Worm (Caenorhabditis elegans) whole organism, young adult: ENCODE measurements around the gene cts-1.

Source experiments
- B0035.1 ChIP-seq: sonication (generic microtip); optimal IDR thresholded peaks from 2 replicates; lab custom pipeline; 2016; ENCODE audit warnings: missing genetic modification characterization, mild to moderate bottlenecking, missing compliant biosample characterization, missing genotype, missing genetic modification reagents
- F22D6.2 ChIP-seq: sonication (generic microtip); optimal IDR thresholded peaks from 2 replicates; lab custom pipeline; 2016; ENCODE audit warnings: mild to moderate bottlenecking, missing genetic modification characterization, missing compliant biosample characterization
- F49E8.2 ChIP-seq: sonication (generic microtip); optimal IDR thresholded peaks from 3 replicates; lab custom pipeline; 2017; ENCODE audit warnings: missing genetic modification characterization, mild to moderate bottlenecking, missing compliant biosample characterization, antibody characterized with exemption, moderate library complexity; ENCODE audit not compliant: insufficient read depth
- Y53F4B.3 ChIP-seq: fragments of 200-800 bp; sonication (Bioruptor generic); IDR thresholded peaks from 2 replicates; pipeline ENCODE4 v1.3.6; 2022; ENCODE audit warnings: missing genetic modification reagents, missing genetic modification characterization, missing compliant biosample characterization
- akir-1 ChIP-seq: fragments of 200-800 bp; sonication (Bioruptor generic); optimal IDR thresholded peaks from 2 replicates; lab custom pipeline; 2018; ENCODE audit warnings: mild to moderate bottlenecking, missing genetic modification characterization, moderate library complexity, missing compliant biosample characterization
- atf-7 ChIP-seq: sonication (generic microtip); optimal IDR thresholded peaks from 2 replicates; lab custom pipeline; 2017; ENCODE audit warnings: mild to moderate bottlenecking, missing genetic modification characterization, missing compliant biosample characterization
- attf-5 ChIP-seq: fragments of 200-800 bp; sonication (Bioruptor generic); optimal IDR thresholded peaks from 2 replicates; lab custom pipeline; 2018; ENCODE audit warnings: mild to moderate bottlenecking, missing genetic modification characterization, missing compliant biosample characterization
- bed-1 ChIP-seq: fragments of 200-800 bp; sonication (Bioruptor generic); IDR thresholded peaks from 2 replicates; pipeline ENCODE4 v1.3.6; 2022; ENCODE audit warnings: missing genetic modification reagents, missing genetic modification characterization, missing compliant biosample characterization
- cebp-1 ChIP-seq, 2 experiments: fragments of 200-800 bp in 1 of 2; sonication (Bioruptor generic) in 1 of 2; sonication (generic microtip) in 1 of 2; IDR thresholded peaks in 1 of 2; optimal IDR thresholded peaks in 1 of 2; 2 replicates each; pipeline versions ENCODE4 v1.3.6 to Lab custom; 2017 to 2022; ENCODE audit warnings: missing compliant biosample characterization in 2 of 2, missing genetic modification characterization in 2 of 2, mild to moderate bottlenecking in 1 of 2, missing genetic modification reagents in 1 of 2, moderate library complexity in 1 of 2
- ceh-100 ChIP-seq: fragments of 200-800 bp; sonication (Bioruptor generic); IDR thresholded peaks from 2 replicates; pipeline ENCODE4 v1.3.6; 2022; ENCODE audit warnings: missing genetic modification reagents, missing genetic modification characterization, missing compliant biosample characterization
- ceh-79 ChIP-seq: sonication (generic microtip); optimal IDR thresholded peaks from 2 replicates; lab custom pipeline; 2017; ENCODE audit warnings: mild to moderate bottlenecking, missing genetic modification characterization, missing compliant biosample characterization
- chd-7 ChIP-seq: sonication (generic microtip); optimal IDR thresholded peaks from 2 replicates; lab custom pipeline; 2016; ENCODE audit warnings: mild to moderate bottlenecking, missing genetic modification characterization, moderate library complexity, missing compliant biosample characterization
- die-1 ChIP-seq: sonication (generic microtip); optimal IDR thresholded peaks from 2 replicates; lab custom pipeline; 2016; ENCODE audit warnings: missing genotype, mild to moderate bottlenecking, missing genetic modification characterization, missing compliant biosample characterization
- dox-1 ChIP-seq: fragments of 200-800 bp; sonication (Bioruptor generic); IDR thresholded peaks from 2 replicates; pipeline ENCODE4 v1.3.6; 2022; ENCODE audit warnings: missing genetic modification reagents, missing genetic modification characterization, missing compliant biosample characterization
- dpff-1 ChIP-seq: sonication (generic microtip); optimal IDR thresholded peaks from 2 replicates; lab custom pipeline; 2017; ENCODE audit warnings: mild to moderate bottlenecking, missing genetic modification characterization, missing compliant biosample characterization
- dpl-1 ChIP-seq: fragments of 150-350 bp; optimal IDR thresholded peaks from 2 replicates; lab custom pipeline; 2014; ENCODE audit warnings: missing biosample characterization, missing genetic modification reagents, missing genetic modification characterization
- ets-4 ChIP-seq: fragments of 200-800 bp; sonication (Bioruptor generic); optimal IDR thresholded peaks from 2 replicates; lab custom pipeline; 2018; ENCODE audit warnings: mild to moderate bottlenecking, missing genetic modification characterization, missing compliant biosample characterization
- hlh-12 ChIP-seq: sonication (generic microtip); optimal IDR thresholded peaks from 2 replicates; lab custom pipeline; 2016; ENCODE audit warnings: missing genetic modification characterization, missing compliant biosample characterization
- hrde-1 ChIP-seq: sonication (generic microtip); optimal IDR thresholded peaks from 2 replicates; lab custom pipeline; 2016; ENCODE audit warnings: missing genetic modification characterization, mild to moderate bottlenecking, missing compliant biosample characterization, moderate library complexity, missing genotype, missing genetic modification reagents, borderline replicate concordance
- let-607 ChIP-seq, 2 experiments: fragments of 200-800 bp in 1 of 2; sonication (Bioruptor generic) in 1 of 2; sonication (generic microtip) in 1 of 2; optimal IDR thresholded peaks; 2 replicates each; lab custom pipeline; 2016 to 2018; ENCODE audit warnings: mild to moderate bottlenecking in 2 of 2, missing compliant biosample characterization in 2 of 2, missing genetic modification characterization in 2 of 2, moderate library complexity in 2 of 2, missing genotype in 1 of 2
- lin-40 ChIP-seq: sonication (generic microtip); optimal IDR thresholded peaks from 2 replicates; lab custom pipeline; 2016; ENCODE audit warnings: missing genetic modification characterization, mild to moderate bottlenecking, missing compliant biosample characterization, missing genotype, missing genetic modification reagents
- lin-54 ChIP-seq: fragments of 200-800 bp; sonication (Bioruptor generic); optimal IDR thresholded peaks from 2 replicates; lab custom pipeline; 2018; ENCODE audit warnings: mild to moderate bottlenecking, missing genetic modification characterization, missing compliant biosample characterization
- lsl-1 ChIP-seq: fragments of 200-800 bp; sonication (Bioruptor generic); optimal IDR thresholded peaks from 2 replicates; lab custom pipeline; 2018; ENCODE audit warnings: mild to moderate bottlenecking, missing genetic modification characterization, moderate library complexity, missing compliant biosample characterization
- lsy-27 ChIP-seq: sonication (generic microtip); optimal IDR thresholded peaks from 2 replicates; lab custom pipeline; 2017; ENCODE audit warnings: missing genetic modification characterization, mild to moderate bottlenecking, missing compliant biosample characterization, antibody characterized with exemption, missing genotype, borderline replicate concordance; ENCODE audit not compliant: insufficient read depth
- madf-10 ChIP-seq: sonication (generic microtip); optimal IDR thresholded peaks from 2 replicates; lab custom pipeline; 2016; ENCODE audit warnings: mild to moderate bottlenecking, missing genetic modification characterization, missing compliant biosample characterization
- madf-6 ChIP-seq: fragments of 200-800 bp; sonication (Bioruptor generic); IDR thresholded peaks from 2 replicates; pipeline ENCODE4 v1.3.6; 2022; ENCODE audit warnings: missing genetic modification reagents, missing genetic modification characterization, missing compliant biosample characterization
- mel-28 ChIP-seq: sonication (generic microtip); optimal IDR thresholded peaks from 2 replicates; lab custom pipeline; 2016; ENCODE audit warnings: borderline replicate concordance, mild to moderate bottlenecking, missing genetic modification characterization, missing compliant biosample characterization
- mes-4 ChIP-seq: sonication (generic microtip); optimal IDR thresholded peaks from 2 replicates; lab custom pipeline; 2016; ENCODE audit warnings: missing genotype, missing genetic modification characterization, missing compliant biosample characterization
- mxl-1 ChIP-seq: sonication (generic microtip); optimal IDR thresholded peaks from 2 replicates; lab custom pipeline; 2016; ENCODE audit warnings: missing genetic modification characterization, missing compliant biosample characterization
- nfya-1 ChIP-seq: sonication (generic microtip); optimal IDR thresholded peaks from 2 replicates; lab custom pipeline; 2017; ENCODE audit warnings: antibody characterized with exemption, missing compliant biosample characterization, missing genetic modification characterization, borderline replicate concordance; ENCODE audit not compliant: insufficient read depth
- nfyb-1 ChIP-seq: fragments of 200-800 bp; sonication (Bioruptor generic); IDR thresholded peaks from 2 replicates; pipeline ENCODE4 v1.3.6; 2022; ENCODE audit warnings: missing genetic modification reagents, missing genetic modification characterization, missing compliant biosample characterization
- nhr-27 ChIP-seq: fragments of 200-800 bp; sonication (Bioruptor generic); optimal IDR thresholded peaks from 2 replicates; lab custom pipeline; 2018; ENCODE audit warnings: mild to moderate bottlenecking, missing genetic modification characterization, moderate library complexity, missing compliant biosample characterization
- nhr-80 ChIP-seq: sonication (generic microtip); optimal IDR thresholded peaks from 2 replicates; lab custom pipeline; 2016; ENCODE audit warnings: missing genetic modification characterization, missing compliant biosample characterization
- pha-4 ChIP-seq: fragments of 150-350 bp; sonication (generic microtip); optimal IDR thresholded peaks from 2 replicates; lab custom pipeline; 2014; ENCODE audit warnings: missing biosample characterization, missing genetic modification reagents, missing genetic modification characterization
- repo-1 ChIP-seq: sonication (generic microtip); optimal IDR thresholded peaks from 2 replicates; lab custom pipeline; 2017; ENCODE audit warnings: mild to moderate bottlenecking, missing genetic modification characterization, missing compliant biosample characterization
- sea-2 ChIP-seq: fragments of 200-800 bp; sonication (Bioruptor generic); IDR thresholded peaks from 2 replicates; pipeline ENCODE4 v1.3.6; 2022; ENCODE audit warnings: missing genetic modification characterization, missing compliant biosample characterization
- snpc-3.4 ChIP-seq: sonication (generic microtip); optimal IDR thresholded peaks from 2 replicates; lab custom pipeline; 2017; ENCODE audit warnings: missing genetic modification characterization, mild to moderate bottlenecking, missing compliant biosample characterization, antibody characterized with exemption, moderate library complexity, missing genotype, missing genetic modification reagents
- snpc-4 ChIP-seq, 5 experiments: fragments of 150-350 bp in 1 of 5; sonication (generic microtip) in 4 of 5; optimal IDR thresholded peaks; 2 replicates each; lab custom pipeline; 2014 to 2018; ENCODE audit warnings: missing genetic modification characterization in 5 of 5, missing biosample characterization in 3 of 5, antibody characterized with exemption in 2 of 5, mild to moderate bottlenecking in 2 of 5, missing compliant biosample characterization in 2 of 5, missing genotype in 2 of 5, moderate library complexity in 2 of 5, missing genetic modification reagents in 1 of 5
- sptf-2 ChIP-seq: fragments of 200-800 bp; sonication (Bioruptor generic); optimal IDR thresholded peaks from 2 replicates; lab custom pipeline; 2018; ENCODE audit warnings: mild to moderate bottlenecking, missing genetic modification characterization, missing compliant biosample characterization
- tbp1 ChIP-seq: fragments of 200-800 bp; sonication (Bioruptor generic); optimal IDR thresholded peaks from 2 replicates; lab custom pipeline; 2018; ENCODE audit warnings: mild to moderate bottlenecking, missing genetic modification characterization, missing compliant biosample characterization
- tlf-1 ChIP-seq: fragments of 200-800 bp; sonication (Bioruptor generic); optimal IDR thresholded peaks from 2 replicates; lab custom pipeline; 2018; ENCODE audit warnings: mild to moderate bottlenecking, missing genetic modification characterization, missing compliant biosample characterization
- ztf-18 ChIP-seq: sonication (generic microtip); optimal IDR thresholded peaks from 2 replicates; lab custom pipeline; 2016; ENCODE audit warnings: missing genotype, mild to moderate bottlenecking, missing genetic modification characterization, missing compliant biosample characterization
- ztf-22 ChIP-seq: fragments of 200-800 bp; sonication (Bioruptor generic); optimal IDR thresholded peaks from 2 replicates; lab custom pipeline; 2018; ENCODE audit warnings: mild to moderate bottlenecking, missing genetic modification characterization, moderate library complexity, missing compliant biosample characterization
- ztf-26 ChIP-seq: sonication (generic microtip); optimal IDR thresholded peaks from 2 replicates; lab custom pipeline; 2017; ENCODE audit warnings: missing genetic modification characterization, missing compliant biosample characterization
- ztf-28 ChIP-seq: fragments of 200-800 bp; sonication (Bioruptor generic); IDR thresholded peaks from 2 replicates; pipeline ENCODE4 v1.3.6; 2022; ENCODE audit warnings: missing genetic modification reagents, missing genetic modification characterization, missing compliant biosample characterization
- ztf-6 ChIP-seq: fragments of 200-800 bp; sonication (Bioruptor generic); IDR thresholded peaks from 2 replicates; pipeline ENCODE4 v1.3.6; 2022; ENCODE audit warnings: missing genetic modification reagents, missing genetic modification characterization, missing compliant biosample characterization

The cts-1 gene

ce11 chrIII:10216585-10217278, at the start of gene cts-1:
Gene cts-1 (minus strand): TSS chrIII:10216635.
- TF ChIP-seq nfyb-1 (GFP tag; lab: Robert Waterston, UW) (no peak), nhr-80 (peak; percentile 95), madf-10 (tag; lab: Kevin White, UChicago) (peak; percentile 61), bed-1 (GFP tag; lab: Robert Waterston, UW) (no peak), mxl-1 (tag; lab: Kevin White, UChicago) (no peak), dpff-1 (no peak), ztf-28 (GFP tag; lab: Robert Waterston, UW) (no peak), dox-1 (no peak), attf-5 (GFP tag; lab: Kevin White, UChicago) (peak; percentile 92), mes-4 (tag; lab: Kevin White, UChicago) (no peak), ceh-79 (tag; lab: Kevin White, UChicago) (peak; percentile 19), sptf-2 (no peak), B0035.1 (tag; lab: Kevin White, UChicago) (peak; percentile 49), akir-1 (no peak), ets-4 (GFP tag; lab: Kevin White, UChicago) (no peak), mel-28 (tag; lab: Kevin White, UChicago) (no peak), let-607 (tag; optimal IDR thresholded peaks at IDR 0.05; lab: Kevin White, UChicago) (peak; percentile 63 to 91), nhr-27 (no peak), ztf-22 (GFP tag; lab: Kevin White, UChicago) (peak; percentile 52), atf-7 (peak; percentile 80), die-1 (peak; percentile 36), cebp-1 (GFP tag; IDR thresholded peaks at IDR 0.05; lab: Robert Waterston, UW) (no peak), cebp-1 (tag; optimal IDR thresholded peaks at IDR 0.05; lab: Kevin White, UChicago) (peak; percentile 73), F49E8.2 (tag; lab: Kevin White, UChicago) (peak; percentile 23), lsl-1 (GFP tag; lab: Kevin White, UChicago) (peak; percentile 39), lin-54 (GFP tag; lab: Kevin White, UChicago) (peak; percentile 57), nfya-1 (no peak), pha-4 (tag; lab: Kevin White, UChicago) (no peak), chd-7 (tag; lab: Kevin White, UChicago) (peak; percentile 37), tbp1 (GFP tag; lab: Kevin White, UChicago) (peak; percentile 59), repo-1 (peak; percentile 6), lsy-27 (tag; lab: Kevin White, UChicago) (no peak), madf-6 (GFP tag; lab: Robert Waterston, UW) (no peak), ztf-18 (tag; lab: Kevin White, UChicago) (peak; percentile 54), hlh-12 (tag; lab: Kevin White, UChicago) (no peak), ztf-26 (tag; lab: Kevin White, UChicago) (peak; percentile 7), tlf-1 (GFP tag; lab: Kevin White, UChicago) (peak; percentile 71), hrde-1 (tag; lab: Kevin White, UChicago) (no peak), sea-2 (GFP tag; lab: Robert Waterston, UW) (no peak), snpc-3.4 (tag; lab: Kevin White, UChicago) (peak; percentile 7), Y53F4B.3 (GFP tag; lab: Robert Waterston, UW) (no peak), F22D6.2 (tag; lab: Kevin White, UChicago) (peak; percentile 75), snpc-4 (GFP tag; optimal IDR thresholded peaks at IDR 0.05; lab: Kevin White, UChicago) (peak; percentile 60), snpc-4 (tag; optimal IDR thresholded peaks at IDR 0.05; lab: Kevin White, UChicago) (peak in 3 of 4 experiments; percentile 57 to 62 (median 61)), ztf-6 (GFP tag; lab: Robert Waterston, UW) (no peak), ceh-100 (GFP tag; lab: Robert Waterston, UW) (no peak), lin-40 (tag; lab: Kevin White, UChicago) (peak; percentile 73), dpl-1 (GFP tag; lab: Kevin White, UChicago) (no peak)
